Fruit fly (Drosophila melanogaster) whole organism, embryonic: ENCODE data around the gene Patr-1.

ENCODE experiments used
- CG1603 ChIP-seq: fragments of 200-800 bp; sonication (Bioruptor generic); optimal IDR thresholded peaks from 2 replicates; lab custom pipeline; 2019; ENCODE audit warnings: missing biosample characterization, mild to moderate bottlenecking, missing genetic modification characterization, moderate library complexity
- tll ChIP-seq, 2 experiments: fragments of 200-800 bp in 1 of 2; fragments of >200 bp in 1 of 2; sonication (Bioruptor generic) in 1 of 2; optimal IDR thresholded peaks; 2 replicates each; lab custom pipeline; 2017 to 2019; ENCODE audit warnings: missing biosample characterization in 2 of 2, missing genetic modification characterization in 2 of 2, mild to moderate bottlenecking in 1 of 2, moderate library complexity in 1 of 2

- TF ChIP-seq CG1603 (tag; lab: Kevin White, UChicago) (peak; percentile 12), tll (GFP tag; optimal IDR thresholded peaks at IDR 0.05; lab: Kevin White, UChicago) (no peak)
Observed at dm6 chr3R:17053415-17054177, 10.2 kb downstream of the Patr-1 start, which contains the start of gene Dad.
